Fruit fly (Drosophila melanogaster): ENCODE measurements around the gene Tektin-C.

- no peak for TF ChIP-seq CG8478 (optimal IDR thresholded peaks at IDR 0.05)
- TF ChIP-seq CTCF (optimal IDR thresholded peaks at IDR 0.05), result no peak
Measured at dm6 chr3L:5835887-5836646, 39.7 kb upstream of the Tektin-C start.
